Worm (Caenorhabditis elegans): ENCODE results near the gene W08G11.1.

Gene W08G11.1

DNA sequence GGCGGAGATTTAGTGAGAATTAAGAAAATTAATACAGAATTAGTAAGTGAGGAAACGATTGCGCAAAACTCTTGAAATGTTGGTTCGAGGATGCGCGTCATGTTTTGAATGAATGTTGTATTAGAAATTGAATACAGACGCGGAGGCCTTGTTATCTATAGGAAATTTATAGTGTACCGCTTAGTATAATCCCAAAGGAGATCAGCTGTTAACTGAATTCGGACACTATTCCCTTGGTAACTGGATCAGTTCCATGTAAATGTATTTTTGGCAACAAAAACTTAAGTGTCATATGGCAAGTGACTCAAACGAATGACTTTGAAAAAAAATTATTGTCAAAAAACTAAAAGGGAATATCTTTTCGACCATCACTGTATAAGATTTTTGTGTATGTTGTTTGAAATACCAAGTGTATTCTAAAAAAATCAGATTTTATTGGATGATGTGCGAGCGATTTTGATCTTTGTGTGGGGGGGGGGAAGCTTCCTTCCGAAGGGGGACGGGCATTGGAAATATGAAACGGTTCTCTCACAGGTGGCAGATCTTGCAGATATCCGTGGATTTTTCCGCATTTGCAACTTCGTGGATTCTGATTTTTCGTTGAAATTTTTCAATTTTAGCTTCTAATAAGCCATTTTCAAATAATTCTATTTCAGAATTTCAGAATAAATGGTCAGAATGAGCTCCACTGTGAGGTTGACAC, at the start of gene W08G11.1, which contains the start of gene W08G11.5:
W08G11.1 (plus strand) TSS at position 653 of the 703 bp plus-strand sequence.
W08G11.5 (minus strand) TSS at position 101 of the 703 bp plus-strand sequence.
- TF ChIP-seq nhr-25 (tag; optimal IDR thresholded peaks at IDR 0.05; ENCODE audit: borderline replicate concordance, insufficient read depth) (no peak), tag-97 (GFP tag; IDR thresholded peaks at IDR 0.05) (no peak), ZK546.5 (tag; optimal IDR thresholded peaks at IDR 0.05) (no peak), aha-1 (tag) (peak; percentile 33), cey-2 (tag; optimal IDR thresholded peaks at IDR 0.05; ENCODE audit: borderline replicate concordance, insufficient read depth) (no peak), F10B5.3 (tag; optimal IDR thresholded peaks at IDR 0.05) (no peak), ztf-11 (tag; optimal IDR thresholded peaks at IDR 0.05) (no peak)

- no peak for TF ChIP-seq hlh-11 (tag; optimal IDR thresholded peaks at IDR 0.05)
- no peak for TF ChIP-seq tag-97 (GFP tag; IDR thresholded peaks at IDR 0.05)
- no peak for TF ChIP-seq lir-3 (tag; optimal IDR thresholded peaks at IDR 0.05)
- TF ChIP-seq aha-1 (tag), result no peak
- no peak for TF ChIP-seq nhr-10 (tag; optimal IDR thresholded peaks at IDR 0.05)
- no peak for TF ChIP-seq daf-8 (GFP tag; IDR thresholded peaks at IDR 0.05)
- TF ChIP-seq ceh-62 (tag; optimal IDR thresholded peaks at IDR 0.05), result no peak
- TF ChIP-seq hif-1 (tag; optimal IDR thresholded peaks at IDR 0.05), result no peak
- TF ChIP-seq snpc-4 (tag; optimal IDR thresholded peaks at IDR 0.05), result no peak
- no peak for TF ChIP-seq nhr-237 (tag; optimal IDR thresholded peaks at IDR 0.05)
- TF ChIP-seq egl-27 (tag; optimal IDR thresholded peaks at IDR 0.05), result no peak
- TF ChIP-seq dmd-9 (GFP tag; IDR thresholded peaks at IDR 0.05), result no peak
- TF ChIP-seq dmd-8 (GFP tag; IDR thresholded peaks at IDR 0.05), result no peak
- TF ChIP-seq madf-9 (GFP tag; conservative IDR thresholded peaks at IDR 0.05), result no peak
- no peak for TF ChIP-seq mdt-29 (GFP tag; IDR thresholded peaks at IDR 0.05)
- TF ChIP-seq saeg-2 (GFP tag; IDR thresholded peaks at IDR 0.05), result no peak
Measured at ce11 chrV:16297070-16297469, 49.8 kb upstream of the W08G11.1 start, which contains the start of gene srbc-83. TSS of gene srbc-83 (plus strand) at chrV:16297370.

- TF ChIP-seq saeg-2 (GFP tag; IDR thresholded peaks at IDR 0.05) (no peak), lin-13 (GFP tag; optimal IDR thresholded peaks at IDR 0.05) (no peak), lin-15B (tag; optimal IDR thresholded peaks at IDR 0.05) (no peak), ceh-28 (tag; optimal IDR thresholded peaks at IDR 0.05) (no peak), nhr-48 (tag; optimal IDR thresholded peaks at IDR 0.05) (no peak), dmd-8 (GFP tag; IDR thresholded peaks at IDR 0.05) (no peak)
Measured at ce11 chrV:16298669-16299068, 48.2 kb upstream of the W08G11.1 start, which contains the start of gene srbc-84. TSS of gene srbc-84 (plus strand) at chrV:16298969.

- TF ChIP-seq lin-1 (GFP tag; IDR thresholded peaks at IDR 0.05), result no peak
- no peak for TF ChIP-seq hmg-1.1 (GFP tag; IDR thresholded peaks at IDR 0.05)
- TF ChIP-seq ceh-62 (tag; optimal IDR thresholded peaks at IDR 0.05), result no peak
- no peak for TF ChIP-seq mxl-2 (GFP tag; conservative IDR thresholded peaks at IDR 0.05)
- TF ChIP-seq nhr-25 (tag; optimal IDR thresholded peaks at IDR 0.05; ENCODE audit: borderline replicate concordance, insufficient read depth), result no peak
- no peak for TF ChIP-seq jun-1 (tag; optimal IDR thresholded peaks at IDR 0.05)
Measured at ce11 chrV:16299834-16300233, 47.0 kb upstream of the W08G11.1 start.

DNA sequence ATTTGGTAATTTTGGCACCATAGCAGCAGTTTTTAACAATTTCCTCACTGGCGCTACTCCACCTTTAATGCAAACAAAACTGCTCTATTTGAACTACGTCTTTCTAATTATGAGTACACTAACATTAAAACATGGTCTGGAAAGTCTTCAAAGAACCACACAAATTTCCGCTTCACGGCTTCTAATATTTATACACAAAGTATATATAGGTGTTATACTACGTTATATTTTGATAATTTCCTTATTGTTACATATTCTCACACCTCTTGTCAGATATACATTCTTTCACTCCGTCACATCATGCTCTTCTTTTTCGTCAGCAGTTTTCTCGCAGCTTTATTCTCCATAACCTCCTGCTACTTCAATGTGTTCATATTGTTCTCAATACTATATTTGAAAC, 46.6 kb upstream of the W08G11.1 start, which contains the start of gene srbc-82:
srbc-82 (plus strand) TSS at position 301 of the 400 bp plus-strand sequence.
- TF ChIP-seq nhr-11 (tag; optimal IDR thresholded peaks at IDR 0.05) (no peak), nhr-111 (GFP tag; optimal IDR thresholded peaks at IDR 0.05) (no peak), pqm-1 (tag; optimal IDR thresholded peaks at IDR 0.05) (no peak), aly-2 (tag; optimal IDR thresholded peaks at IDR 0.05) (no peak), ceh-62 (tag; optimal IDR thresholded peaks at IDR 0.05) (no peak), dmd-9 (GFP tag; IDR thresholded peaks at IDR 0.05) (no peak), hlh-30 (tag; optimal IDR thresholded peaks at IDR 0.05; ENCODE audit: insufficient read depth) (no peak), php-3 (GFP tag; IDR thresholded peaks at IDR 0.05) (no peak), daf-19 (GFP tag; conservative IDR thresholded peaks at IDR 0.05) (no peak), D1046.2 (GFP tag; IDR thresholded peaks at IDR 0.05) (no peak), lsy-2 (tag; optimal IDR thresholded peaks at IDR 0.05) (no peak), nhr-41 (GFP tag; IDR thresholded peaks at IDR 0.05) (no peak), mdt-29 (GFP tag; IDR thresholded peaks at IDR 0.05) (no peak)

Data from whole organism, L4 larva.